Fruit fly (Drosophila melanogaster) whole organism, embryonic: Measurements from ENCODE around the gene CG34163.

Experiments
- Ada2b ChIP-seq: fragments of 200-800 bp; sonication (Bioruptor generic); IDR thresholded peaks from 2 replicates; pipeline ENCODE4 v1.3.6; 2022; ENCODE audit warnings: missing biosample characterization, missing genetic modification characterization
- Aef1 ChIP-seq: fragments of 200-800 bp; sonication (Bioruptor generic); IDR thresholded peaks from 3 replicates; pipeline ENCODE4 v1.3.6; 2022; ENCODE audit warnings: missing biosample characterization, missing genetic modification characterization
- Awh ChIP-seq: fragments of 200-800 bp; sonication (Bioruptor generic); IDR thresholded peaks from 2 replicates; pipeline ENCODE4, ENCODE4 v1.3.6; 2022; ENCODE audit warnings: missing biosample characterization, missing genetic modification characterization
- CG10959 ChIP-seq: fragments of 200-800 bp; sonication (Bioruptor generic); IDR thresholded peaks from 2 replicates; pipeline ENCODE4 v1.3.6; 2022; ENCODE audit warnings: missing biosample characterization, missing genetic modification characterization
- CG11695 ChIP-seq: fragments of 200-800 bp; sonication (Bioruptor generic); IDR thresholded peaks from 3 replicates; pipeline ENCODE4 v1.3.6; 2022; ENCODE audit warnings: missing biosample characterization, missing genetic modification characterization
- CG14050 ChIP-seq: fragments of 200-800 bp; sonication (Bioruptor generic); IDR thresholded peaks from 3 replicates; pipeline ENCODE4 v1.3.6; 2022; ENCODE audit warnings: missing biosample characterization, missing genetic modification characterization
- CG14710 ChIP-seq: fragments of 200-800 bp; sonication (Bioruptor generic); optimal IDR thresholded peaks from 3 replicates; lab custom pipeline; 2019; ENCODE audit warnings: missing biosample characterization, mild to moderate bottlenecking, missing genetic modification characterization, moderate library complexity
- CG1603 ChIP-seq: fragments of 200-800 bp; sonication (Bioruptor generic); optimal IDR thresholded peaks from 2 replicates; lab custom pipeline; 2019; ENCODE audit warnings: missing biosample characterization, mild to moderate bottlenecking, missing genetic modification characterization, moderate library complexity
- CG16813 ChIP-seq: fragments of 200-800 bp; sonication (Bioruptor generic); IDR thresholded peaks from 3 replicates; pipeline ENCODE4 v1.3.6; 2022; ENCODE audit warnings: missing biosample characterization, missing genetic modification characterization; ENCODE audit not compliant: partially characterized antibody
- CG17829 ChIP-seq: fragments of 200-800 bp; optimal IDR thresholded peaks from 2 replicates; lab custom pipeline; 2019; ENCODE audit warnings: missing biosample characterization, mild to moderate bottlenecking, missing genetic modification characterization, moderate library complexity
- CG18011 ChIP-seq: fragments of 200-800 bp; sonication (Bioruptor generic); optimal IDR thresholded peaks from 2 replicates; lab custom pipeline; 2017; ENCODE audit warnings: missing biosample characterization, missing genetic modification characterization, mild to moderate bottlenecking, moderate library complexity, missing genotype
- CG2120 ChIP-seq: fragments of 200-800 bp; sonication (Bioruptor generic); optimal IDR thresholded peaks from 3 replicates; lab custom pipeline; 2016; ENCODE audit warnings: missing biosample characterization, missing genetic modification characterization
- CG2199 ChIP-seq: fragments of 200-800 bp; sonication (Bioruptor generic); IDR thresholded peaks from 3 replicates; pipeline ENCODE4 v1.3.6; 2022; ENCODE audit warnings: missing biosample characterization, missing genetic modification characterization
- CG2889 ChIP-seq: fragments of 200-800 bp; sonication (Bioruptor generic); IDR thresholded peaks from 3 replicates; pipeline ENCODE4 v1.3.6; 2022; ENCODE audit warnings: missing biosample characterization, missing genetic modification characterization
- CG30020 ChIP-seq: fragments of 200-800 bp; optimal IDR thresholded peaks from 2 replicates; lab custom pipeline; 2019; ENCODE audit warnings: missing biosample characterization, mild to moderate bottlenecking, missing genetic modification characterization, moderate library complexity
- CG30431 ChIP-seq: fragments of 200-800 bp; sonication (Bioruptor generic); optimal IDR thresholded peaks from 2 replicates; lab custom pipeline; 2017; ENCODE audit warnings: missing biosample characterization, missing genetic modification characterization
- CG34224 ChIP-seq: fragments of 200-800 bp; sonication (Bioruptor generic); IDR thresholded peaks from 3 replicates; pipeline ENCODE4 v1.3.6; 2022; ENCODE audit warnings: missing biosample characterization, missing genetic modification characterization; ENCODE audit not compliant: partially characterized antibody
- CG6854 ChIP-seq: fragments of 200-800 bp; sonication (Bioruptor generic); optimal IDR thresholded peaks from 3 replicates; lab custom pipeline; 2017; ENCODE audit warnings: missing biosample characterization, mild to moderate bottlenecking, missing genetic modification characterization
- CG7357 ChIP-seq: fragments of 200-800 bp; sonication (Bioruptor generic); IDR thresholded peaks from 3 replicates; pipeline ENCODE4 v1.3.6; 2022; ENCODE audit warnings: missing biosample characterization, missing genetic modification characterization
- CG7556 ChIP-seq: fragments of 200-800 bp; sonication (Bioruptor generic); optimal IDR thresholded peaks from 2 replicates; lab custom pipeline; 2017; ENCODE audit warnings: missing biosample characterization, mild to moderate bottlenecking, missing genetic modification characterization
- CTCF ChIP-seq: fragments of 200-800 bp; sonication (Bioruptor generic); optimal IDR thresholded peaks from 2 replicates; lab custom pipeline; 2017; ENCODE audit warnings: missing biosample characterization, mild to moderate bottlenecking, missing genetic modification characterization, moderate library complexity
- Dref ChIP-seq: fragments of 200-800 bp; sonication (Bioruptor generic); IDR thresholded peaks from 2 replicates; pipeline ENCODE4 v1.3.6; 2022; ENCODE audit warnings: missing biosample characterization, missing genetic modification characterization
- Eip74EF ChIP-seq, 2 experiments: fragments of 200-800 bp in 1 of 2; fragments of >200 bp in 1 of 2; sonication (Bioruptor generic) in 1 of 2; optimal IDR thresholded peaks; 2 replicates each; lab custom pipeline; 2017 to 2019; ENCODE audit warnings: missing biosample characterization in 2 of 2, missing genetic modification characterization in 2 of 2, mild to moderate bottlenecking in 1 of 2, moderate library complexity in 1 of 2
- HLH3B ChIP-seq: fragments of 200-800 bp; sonication (Bioruptor generic); IDR thresholded peaks from 2 replicates; pipeline ENCODE4 v1.3.6; 2022; ENCODE audit warnings: missing biosample characterization, missing genetic modification characterization
- Hr51 ChIP-seq, 2 experiments: fragments of 200-800 bp; sonication (Bioruptor generic); optimal IDR thresholded peaks; 2 replicates in 1 of 2; 3 replicates in 1 of 2; lab custom pipeline; 2016 to 2018; ENCODE audit warnings: missing biosample characterization in 2 of 2, missing genetic modification characterization in 2 of 2, mild to moderate bottlenecking in 1 of 2, moderate library complexity in 1 of 2
- Nf-YC ChIP-seq: fragments of 200-800 bp; optimal IDR thresholded peaks from 3 replicates; lab custom pipeline; 2019; ENCODE audit warnings: missing biosample characterization, mild to moderate bottlenecking, missing genetic modification characterization, moderate library complexity
- NfI ChIP-seq: fragments of 200-800 bp; sonication (Bioruptor generic); optimal IDR thresholded peaks from 3 replicates; lab custom pipeline; 2018; ENCODE audit warnings: missing biosample characterization, mild to moderate bottlenecking, missing genetic modification characterization, moderate library complexity
- Sox100B ChIP-seq: fragments of 200-800 bp; sonication (Bioruptor generic); optimal IDR thresholded peaks from 3 replicates; lab custom pipeline; 2018; ENCODE audit warnings: missing biosample characterization, mild to moderate bottlenecking, missing genetic modification characterization
- Sry-δ ChIP-seq: fragments of 200-800 bp; sonication (Bioruptor generic); optimal IDR thresholded peaks from 2 replicates; lab custom pipeline; 2016; ENCODE audit warnings: missing biosample characterization, missing genetic modification characterization
- az2 ChIP-seq: fragments of 200-800 bp; sonication (Bioruptor generic); optimal IDR thresholded peaks from 3 replicates; lab custom pipeline; 2016; ENCODE audit warnings: missing biosample characterization, missing genetic modification characterization
- bigmax ChIP-seq: fragments of 200-800 bp; sonication (Bioruptor generic); optimal IDR thresholded peaks from 2 replicates; lab custom pipeline; 2018; ENCODE audit warnings: missing biosample characterization, mild to moderate bottlenecking, missing genetic modification characterization
- chif ChIP-seq, 2 experiments: fragments of 200-800 bp; sonication (Bioruptor generic); optimal IDR thresholded peaks; 3 replicates each; lab custom pipeline; 2016; ENCODE audit warnings: missing biosample characterization in 2 of 2, missing genetic modification characterization in 2 of 2
- danr ChIP-seq: fragments of 200-800 bp; sonication (Bioruptor generic); IDR thresholded peaks from 2 replicates; pipeline ENCODE4 v1.3.6; 2022; ENCODE audit warnings: missing biosample characterization, missing genetic modification characterization
- gce ChIP-seq: fragments of 200-800 bp; sonication (Bioruptor generic); IDR thresholded peaks from 3 replicates; pipeline ENCODE4 v1.3.6; 2022; ENCODE audit warnings: missing biosample characterization, missing genetic modification characterization
- grau ChIP-seq: fragments of 200-800 bp; optimal IDR thresholded peaks from 3 replicates; lab custom pipeline; 2019; ENCODE audit warnings: missing biosample characterization, mild to moderate bottlenecking, missing genetic modification characterization, moderate library complexity
- h ChIP-seq: fragments of >200 bp; optimal IDR thresholded peaks from 2 replicates; lab custom pipeline; 2017
- hb ChIP-seq: fragments of 200-800 bp; sonication (Bioruptor generic); IDR thresholded peaks from 3 replicates; pipeline ENCODE4 v1.3.6; 2022; ENCODE audit warnings: missing biosample characterization, missing genetic modification characterization; ENCODE audit not compliant: partially characterized antibody
- jigr1 ChIP-seq: fragments of 200-800 bp; sonication (Bioruptor generic); IDR thresholded peaks from 3 replicates; pipeline ENCODE4 v1.3.6; 2022; ENCODE audit warnings: missing biosample characterization, missing genetic modification characterization
- kni ChIP-seq: fragments of 200-800 bp; sonication (Bioruptor generic); optimal IDR thresholded peaks from 3 replicates; lab custom pipeline; 2017; ENCODE audit warnings: mild to moderate bottlenecking, missing biosample characterization, missing genetic modification reagents, missing genetic modification characterization
- lilli ChIP-seq: fragments of 200-800 bp; sonication (Bioruptor generic); optimal IDR thresholded peaks from 3 replicates; lab custom pipeline; 2016; ENCODE audit warnings: missing biosample characterization, missing genetic modification characterization
- lola ChIP-seq, 3 experiments: fragments of >200 bp in 2 of 3; fragments of 200-800 bp in 1 of 3; sonication (Bioruptor generic) in 1 of 3; optimal IDR thresholded peaks; 2 replicates each; lab custom pipeline; 2017 to 2019; ENCODE audit warnings: missing biosample characterization in 3 of 3, missing genetic modification characterization in 3 of 3, mild to moderate bottlenecking in 1 of 3, moderate library complexity in 1 of 3
- mirr ChIP-seq: fragments of 200-800 bp; sonication (Bioruptor generic); optimal IDR thresholded peaks from 3 replicates; lab custom pipeline; 2018; ENCODE audit warnings: missing biosample characterization, mild to moderate bottlenecking, missing genetic modification characterization
- onecut ChIP-seq: fragments of 200-800 bp; sonication (Bioruptor generic); IDR thresholded peaks from 2 replicates; pipeline ENCODE4 v1.3.6; 2022; ENCODE audit warnings: missing biosample characterization, missing genetic modification characterization
- pfk ChIP-seq: fragments of 200-800 bp; sonication (Bioruptor generic); optimal IDR thresholded peaks from 2 replicates; lab custom pipeline; 2018; ENCODE audit warnings: missing biosample characterization, mild to moderate bottlenecking, missing genetic modification characterization, moderate library complexity
- slbo ChIP-seq: fragments of 200-800 bp; sonication (Bioruptor generic); IDR thresholded peaks from 2 replicates; pipeline ENCODE4 v1.3.6; 2022; ENCODE audit warnings: missing biosample characterization, missing genetic modification characterization
- sna ChIP-seq: fragments of 200-800 bp; sonication (Bioruptor generic); IDR thresholded peaks from 2 replicates; pipeline ENCODE4 v1.3.6; 2022; ENCODE audit warnings: missing biosample characterization, missing genetic modification characterization; ENCODE audit not compliant: partially characterized antibody
- stwl ChIP-seq: fragments of 200-800 bp; sonication (Bioruptor generic); optimal IDR thresholded peaks from 3 replicates; lab custom pipeline; 2018; ENCODE audit warnings: missing biosample characterization, mild to moderate bottlenecking, missing genetic modification characterization, moderate library complexity
- usp ChIP-seq: fragments of >200 bp; optimal IDR thresholded peaks from 2 replicates; lab custom pipeline; 2017; ENCODE audit warnings: missing biosample characterization, missing genetic modification characterization
- wor ChIP-seq: fragments of 200-800 bp; sonication (Bioruptor generic); IDR thresholded peaks from 2 replicates; pipeline ENCODE4 v1.3.6; 2022; ENCODE audit warnings: missing biosample characterization, missing genetic modification characterization

The CG34163 gene

dm6 chr2L:12006397-12007330 is 18.6 kb downstream of the CG34163 start (continued):
- no peak for TF ChIP-seq Aef1
- TF ChIP-seq CG7556 (GFP tag; lab: Kevin White, UChicago), result peak; percentile 99
- no peak for TF ChIP-seq slbo
- TF ChIP-seq CG6854 (GFP tag; lab: Kevin White, UChicago), result peak; percentile 91
- TF ChIP-seq Awh, result no peak
- peak; percentile 16 for TF ChIP-seq CG18011 (GFP tag; lab: Kevin White, UChicago)
- TF ChIP-seq CTCF (GFP tag; lab: Kevin White, UChicago), result peak; percentile 21
- TF ChIP-seq CG1603 (tag; lab: Kevin White, UChicago), result peak; percentile 58
- TF ChIP-seq usp (GFP tag; lab: Kevin White, UChicago), result no peak
- TF ChIP-seq az2 (GFP tag; lab: Kevin White, UChicago), result peak; percentile 91
- no peak for TF ChIP-seq CG34224 (GFP tag; lab: Robert Waterston, UW)
- peak; percentile 71 for TF ChIP-seq onecut (GFP tag; lab: Robert Waterston, UW)
- TF ChIP-seq CG11695, result no peak
- TF ChIP-seq CG17829, result peak; percentile 97
- peak; percentile 91 for TF ChIP-seq NfI
- peak; percentile 83 for TF ChIP-seq lilli (GFP tag; lab: Kevin White, UChicago)
- TF ChIP-seq kni (GFP tag; lab: Kevin White, UChicago), result no peak
- TF ChIP-seq hb (GFP tag; lab: Robert Waterston, UW), result no peak
- TF ChIP-seq sna (GFP tag; lab: Robert Waterston, UW), result no peak
- no peak for TF ChIP-seq stwl
- no peak for TF ChIP-seq CG10959 (GFP tag; lab: Robert Waterston, UW)
- TF ChIP-seq lola (GFP tag; optimal IDR thresholded peaks at IDR 0.05; lab: Kevin White, UChicago), result peak in 1 of 3 experiments; percentile 98
- TF ChIP-seq jigr1 (GFP tag; lab: Robert Waterston, UW), result no peak
- peak; percentile 41 to 96 for TF ChIP-seq Hr51 (GFP tag; optimal IDR thresholded peaks at IDR 0.05; lab: Kevin White, UChicago)
- TF ChIP-seq HLH3B, result no peak
- no peak for TF ChIP-seq pfk
- TF ChIP-seq chif (GFP tag; optimal IDR thresholded peaks at IDR 0.05; lab: Kevin White, UChicago), result peak; percentile 65 to 75
- no peak for TF ChIP-seq bigmax (GFP tag; lab: Kevin White, UChicago)
- TF ChIP-seq Nf-YC (tag; lab: Kevin White, UChicago), result peak; percentile 87
- no peak for TF ChIP-seq danr
- no peak for TF ChIP-seq Ada2b (GFP tag; lab: Robert Waterston, UW)
- no peak for TF ChIP-seq CG16813 (GFP tag; lab: Robert Waterston, UW)
- peak; percentile 84 for TF ChIP-seq CG30020 (tag; lab: Kevin White, UChicago)
- TF ChIP-seq Eip74EF (GFP tag; optimal IDR thresholded peaks at IDR 0.05; lab: Kevin White, UChicago), result peak in 1 of 2 experiments; percentile 98
- peak; percentile 97 for TF ChIP-seq mirr (GFP tag; lab: Kevin White, UChicago)
- peak; percentile 97 for TF ChIP-seq CG14710 (tag; lab: Kevin White, UChicago)
- TF ChIP-seq Sry-δ (GFP tag; lab: Kevin White, UChicago), result no peak
- no peak for TF ChIP-seq gce
- no peak for TF ChIP-seq Dref (GFP tag; lab: Robert Waterston, UW)
- peak; percentile 87 for TF ChIP-seq CG30431 (GFP tag; lab: Kevin White, UChicago)
- TF ChIP-seq CG7357, result peak; percentile 85
- peak; percentile 97 for TF ChIP-seq grau (tag; lab: Kevin White, UChicago)
- no peak for TF ChIP-seq wor (GFP tag; lab: Robert Waterston, UW)
- no peak for TF ChIP-seq CG14050 (GFP tag; lab: Robert Waterston, UW)
- peak; percentile 82 for TF ChIP-seq CG2120 (GFP tag; lab: Kevin White, UChicago)
- TF ChIP-seq CG2199 (GFP tag; lab: Robert Waterston, UW), result no peak
- TF ChIP-seq CG2889 (GFP tag; lab: Robert Waterston, UW), result no peak
- peak; percentile 99 for TF ChIP-seq Sox100B (GFP tag; lab: Kevin White, UChicago)
- no peak for TF ChIP-seq h (lab: Kevin White, UChicago)
